Fruit fly (Drosophila melanogaster): ENCODE measurements around the gene Itgbn.
A peak's percentile ranks its signal among the peaks of the same experiment; 100 is the strongest.

The Itgbn gene

DNA sequence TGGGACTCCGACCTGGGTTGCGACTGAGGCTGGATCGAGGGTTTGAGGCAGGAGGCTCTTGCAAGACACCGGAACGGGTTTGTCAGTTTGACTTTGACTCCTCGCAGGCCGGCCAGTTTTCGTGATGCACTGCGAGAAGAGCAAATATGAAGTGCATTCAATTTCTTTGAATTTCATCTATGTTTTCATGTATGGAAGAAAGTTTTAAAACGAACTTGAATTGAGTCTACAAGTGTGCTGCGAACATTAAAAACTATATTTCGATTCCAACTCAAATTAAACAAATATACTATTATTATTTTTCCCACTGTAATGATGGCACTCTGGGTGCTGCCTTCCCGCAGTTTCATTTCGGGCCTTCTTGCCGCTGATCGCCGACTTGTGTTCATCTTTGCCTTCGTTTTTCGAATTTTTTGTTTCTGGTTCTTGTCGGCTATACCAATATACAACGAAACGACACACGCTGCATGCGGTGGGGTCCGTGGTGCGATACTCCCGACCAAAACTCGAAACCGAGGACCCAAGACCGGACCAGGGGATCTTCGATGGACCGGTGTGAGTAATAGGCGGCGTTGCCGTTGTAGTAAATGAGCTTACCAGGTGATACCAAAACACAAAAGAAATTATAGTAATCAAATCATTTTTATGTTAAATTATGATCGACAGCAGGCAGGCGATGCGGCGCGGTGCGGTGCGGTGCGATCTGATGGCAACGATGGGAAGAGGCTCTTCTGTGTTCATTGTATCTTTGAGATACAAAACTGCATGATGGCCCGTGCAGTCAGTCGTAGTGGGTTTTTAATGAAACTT lies 43.3 kb upstream of the Itgbn start (continued):
- TF ChIP-seq CG11398 (GFP tag; optimal IDR thresholded peaks at IDR 0.05) (peak; percentile 3), fru (optimal IDR thresholded peaks at IDR 0.05) (no peak), unpg (GFP tag; optimal IDR thresholded peaks at IDR 0.05) (peak; percentile 85), CG17568 (GFP tag; optimal IDR thresholded peaks at IDR 0.05) (peak; percentile 52), Lhr (GFP tag; optimal IDR thresholded peaks at IDR 0.05) (peak; percentile 58), wor (GFP tag; IDR thresholded peaks at IDR 0.05) (peak; percentile 31; the same call in 1 of the 2 replicates), CG12299 (tag; optimal IDR thresholded peaks at IDR 0.05) (peak; percentile 26), CG31388 (GFP tag; optimal IDR thresholded peaks at IDR 0.05) (peak; percentile 51), CG7745 (tag; optimal IDR thresholded peaks at IDR 0.05) (peak; percentile 35), CG32772 (GFP tag; IDR thresholded peaks at IDR 0.05) (peak; percentile 80), Dfd (GFP tag; optimal IDR thresholded peaks at IDR 0.05) (no peak), Hmx (GFP tag; optimal IDR thresholded peaks at IDR 0.05) (peak; percentile 48), Dek (tag; optimal IDR thresholded peaks at IDR 0.05) (peak; percentile 10), CG7839 (tag; optimal IDR thresholded peaks at IDR 0.05) (peak; percentile 83), da (GFP tag; optimal IDR thresholded peaks at IDR 0.05) (peak; percentile 35), slbo (GFP tag; IDR thresholded peaks at IDR 0.05) (no peak), psq (GFP tag; optimal IDR thresholded peaks at IDR 0.05) (peak; percentile 30), run (tag; optimal IDR thresholded peaks at IDR 0.05) (no peak), D (optimal IDR thresholded peaks at IDR 0.05) (no peak), D (GFP tag; optimal IDR thresholded peaks at IDR 0.05) (peak; percentile 88), B-H2 (GFP tag; optimal IDR thresholded peaks at IDR 0.05) (no peak), Xrp1 (GFP tag; IDR thresholded peaks at IDR 0.05) (peak; percentile 96), CG12744 (GFP tag; optimal IDR thresholded peaks at IDR 0.05) (peak; percentile 56), Bteb2 (GFP tag; optimal IDR thresholded peaks at IDR 0.05) (peak; percentile 10), H2.0 (GFP tag; IDR thresholded peaks at IDR 0.05) (peak; percentile 55; the same call in 1 of the 2 replicates), ara (GFP tag; IDR thresholded peaks at IDR 0.05) (peak; percentile 94), HLH3B (GFP tag; IDR thresholded peaks at IDR 0.05) (peak; percentile 76; the same call in 1 of the 2 replicates), Vsx1 (GFP tag; optimal IDR thresholded peaks at IDR 0.05) (no peak), Abd-B (GFP tag; optimal IDR thresholded peaks at IDR 0.05) (peak; percentile 36), CG6765 (GFP tag; optimal IDR thresholded peaks at IDR 0.05) (no peak), CG12659 (GFP tag; optimal IDR thresholded peaks at IDR 0.05) (peak; percentile 52), pum (GFP tag; optimal IDR thresholded peaks at IDR 0.05) (peak; percentile 79), cg (GFP tag; optimal IDR thresholded peaks at IDR 0.05) (no peak), Hmr (GFP tag; optimal IDR thresholded peaks at IDR 0.05) (no peak), Scr (GFP tag; IDR thresholded peaks at IDR 0.05; ENCODE audit: partially characterized antibody) (no peak), fd102C (GFP tag; optimal IDR thresholded peaks at IDR 0.05) (peak; percentile 81), Dref (GFP tag; IDR thresholded peaks at IDR 0.05) (no peak), CG2678 (tag; optimal IDR thresholded peaks at IDR 0.05) (peak; percentile 75), CG11560 (tag; IDR thresholded peaks at IDR 0.05) (no peak), abd-A (tag; optimal IDR thresholded peaks at IDR 0.05) (peak; percentile 63), Atf6 (GFP tag; IDR thresholded peaks at IDR 0.05) (no peak), vfl (GFP tag; optimal IDR thresholded peaks at IDR 0.05) (no peak), trh (GFP tag; optimal IDR thresholded peaks at IDR 0.05) (peak; percentile 55), CG33213 (GFP tag; optimal IDR thresholded peaks at IDR 0.05) (peak; percentile 30), Fer2 (tag; optimal IDR thresholded peaks at IDR 0.05) (no peak), toy (GFP tag; IDR thresholded peaks at IDR 0.05) (no peak), CG2202 (tag; optimal IDR thresholded peaks at IDR 0.05) (peak; percentile 83), az2 (GFP tag; optimal IDR thresholded peaks at IDR 0.05) (peak; percentile 89), jumu (GFP tag; optimal IDR thresholded peaks at IDR 0.05) (peak; percentile 70), CG12104 (GFP tag; optimal IDR thresholded peaks at IDR 0.05) (peak; percentile 47)

All from whole organism, embryonic.